Fruit fly (Drosophila melanogaster) whole organism, prepupa: ENCODE data around the gene Gen.
A peak's percentile ranks its signal among the peaks of the same experiment; 100 is the strongest.

Experiments used
- CG10669 ChIP-seq: fragments of 200-800 bp; sonication (Bioruptor generic); optimal IDR thresholded peaks from 3 replicates; lab custom pipeline; 2018; ENCODE audit warnings: missing biosample characterization, mild to moderate bottlenecking, missing genetic modification characterization, moderate library complexity
- CG11762 ChIP-seq: fragments of 200-800 bp; sonication (Bioruptor generic); optimal IDR thresholded peaks from 3 replicates; lab custom pipeline; 2016; ENCODE audit warnings: missing biosample characterization, missing genetic modification characterization; ENCODE audit not compliant: insufficient read depth
- CG11902 ChIP-seq: fragments of 200-800 bp; sonication (Bioruptor generic); optimal IDR thresholded peaks from 3 replicates; lab custom pipeline; 2016; ENCODE audit warnings: missing biosample characterization, missing genetic modification characterization
- CG1621 ChIP-seq: fragments of 200-800 bp; sonication (Bioruptor generic); optimal IDR thresholded peaks from 3 replicates; lab custom pipeline; 2018; ENCODE audit warnings: missing biosample characterization, mild to moderate bottlenecking, missing genetic modification characterization
- CG16779 ChIP-seq: fragments of 200-800 bp; sonication (Bioruptor generic); optimal IDR thresholded peaks from 3 replicates; lab custom pipeline; 2017; ENCODE audit warnings: missing biosample characterization, mild to moderate bottlenecking, missing genetic modification characterization
- CG3032 ChIP-seq: fragments of 200-800 bp; optimal IDR thresholded peaks from 2 replicates; lab custom pipeline; 2019; ENCODE audit warnings: missing biosample characterization, mild to moderate bottlenecking, missing genetic modification characterization, moderate library complexity
- CG31627 ChIP-seq: fragments of 200-800 bp; sonication (Bioruptor generic); optimal IDR thresholded peaks from 3 replicates; lab custom pipeline; 2016; ENCODE audit warnings: missing biosample characterization, missing genetic modification characterization
- CG34406 ChIP-seq: fragments of 200-800 bp; sonication (Bioruptor generic); optimal IDR thresholded peaks from 3 replicates; lab custom pipeline; 2016; ENCODE audit warnings: missing biosample characterization, missing genetic modification characterization
- CG3919 ChIP-seq: fragments of 200-800 bp; sonication (Bioruptor generic); optimal IDR thresholded peaks from 3 replicates; lab custom pipeline; 2016; ENCODE audit warnings: missing biosample characterization, missing genetic modification characterization
- CG6163 ChIP-seq: fragments of 200-800 bp; sonication (Bioruptor generic); IDR thresholded peaks from 3 replicates; pipeline ENCODE4 v1.3.6; 2022; ENCODE audit warnings: missing biosample characterization, missing genetic modification characterization
- CG6276 ChIP-seq: fragments of 200-800 bp; sonication (Bioruptor generic); optimal IDR thresholded peaks from 2 replicates; lab custom pipeline; 2017; ENCODE audit warnings: missing biosample characterization, mild to moderate bottlenecking, missing genetic modification characterization
- CG6854 ChIP-seq: fragments of 200-800 bp; sonication (Bioruptor generic); optimal IDR thresholded peaks from 2 replicates; lab custom pipeline; 2017; ENCODE audit warnings: missing biosample characterization, mild to moderate bottlenecking, missing genetic modification characterization
- CG7368 ChIP-seq: fragments of 200-800 bp; sonication (Bioruptor generic); optimal IDR thresholded peaks from 3 replicates; lab custom pipeline; 2016; ENCODE audit warnings: missing biosample characterization, missing genetic modification characterization
- CG8319 ChIP-seq: fragments of 200-800 bp; sonication (Bioruptor generic); optimal IDR thresholded peaks from 3 replicates; lab custom pipeline; 2016; ENCODE audit warnings: missing biosample characterization, missing genetic modification characterization
- CG8632 ChIP-seq: fragments of 200-800 bp; sonication (Bioruptor generic); optimal IDR thresholded peaks from 3 replicates; lab custom pipeline; 2016; ENCODE audit warnings: missing biosample characterization, missing genetic modification characterization
- CG9139 ChIP-seq: fragments of 200-800 bp; sonication (Bioruptor generic); optimal IDR thresholded peaks from 3 replicates; lab custom pipeline; 2017; ENCODE audit warnings: missing biosample characterization, mild to moderate bottlenecking, missing genetic modification characterization
- Eip75B ChIP-seq: fragments of 200-800 bp; sonication (Bioruptor generic); optimal IDR thresholded peaks from 3 replicates; lab custom pipeline; 2016; ENCODE audit warnings: missing biosample characterization, missing genetic modification characterization
- Eip78C ChIP-seq: fragments of 200-800 bp; sonication (Bioruptor generic); peaks from one replicate; lab custom pipeline; 2016; ENCODE audit warnings: missing biosample characterization, missing genetic modification characterization
- Eip93F ChIP-seq: fragments of 200-800 bp; sonication (Bioruptor generic); optimal IDR thresholded peaks from 2 replicates; lab custom pipeline; 2016; ENCODE audit warnings: missing biosample characterization, mild to moderate bottlenecking, missing genetic modification characterization
- Ets21C ChIP-seq: fragments of 200-800 bp; sonication (Bioruptor generic); optimal IDR thresholded peaks from 3 replicates; lab custom pipeline; 2016; ENCODE audit warnings: missing biosample characterization, missing genetic modification characterization
- Hr38 ChIP-seq: sonication (Bioruptor generic); optimal IDR thresholded peaks from 2 replicates; lab custom pipeline; 2016; ENCODE audit warnings: missing biosample characterization, missing genetic modification characterization
- Hr4 ChIP-seq: fragments of 200-800 bp; sonication (Bioruptor generic); optimal IDR thresholded peaks from 3 replicates; lab custom pipeline; 2016; ENCODE audit warnings: missing biosample characterization, missing genetic modification characterization
- Lpt ChIP-seq: fragments of 200-800 bp; sonication (Bioruptor generic); optimal IDR thresholded peaks from 3 replicates; lab custom pipeline; 2016; ENCODE audit warnings: missing biosample characterization, missing genetic modification characterization
- Met ChIP-seq: fragments of 200-800 bp; sonication (Bioruptor generic); optimal IDR thresholded peaks from 3 replicates; lab custom pipeline; 2016; ENCODE audit warnings: missing biosample characterization, missing genetic modification characterization
- OdsH ChIP-seq: fragments of 200-800 bp; sonication (Bioruptor generic); optimal IDR thresholded peaks from 3 replicates; lab custom pipeline; 2016; ENCODE audit warnings: missing biosample characterization, missing genetic modification characterization
- Sox14 ChIP-seq: fragments of 200-800 bp; sonication (Bioruptor generic); optimal IDR thresholded peaks from 3 replicates; lab custom pipeline; 2016; ENCODE audit warnings: missing biosample characterization, missing genetic modification characterization
- Sox15 ChIP-seq: fragments of 200-800 bp; sonication (Bioruptor generic); optimal IDR thresholded peaks from 3 replicates; lab custom pipeline; 2016; ENCODE audit warnings: missing biosample characterization, missing genetic modification characterization
- achi ChIP-seq: fragments of 200-800 bp; sonication (Bioruptor generic); optimal IDR thresholded peaks from 3 replicates; lab custom pipeline; 2016; ENCODE audit warnings: missing biosample characterization, missing genetic modification characterization
- dac ChIP-seq: fragments of 200-800 bp; sonication (Bioruptor generic); optimal IDR thresholded peaks from 2 replicates; lab custom pipeline; 2017; ENCODE audit warnings: missing biosample characterization, mild to moderate bottlenecking, missing genetic modification characterization
- dsx ChIP-seq: fragments of 200-800 bp; optimal IDR thresholded peaks from 3 replicates; lab custom pipeline; 2019; ENCODE audit warnings: missing biosample characterization, mild to moderate bottlenecking, missing genetic modification characterization, moderate library complexity; ENCODE audit not compliant: poor library complexity, severe bottlenecking
- eg ChIP-seq: fragments of 200-800 bp; sonication (Bioruptor generic); IDR thresholded peaks from 3 replicates; pipeline ENCODE4 v1.3.6; 2022; ENCODE audit warnings: missing biosample characterization, missing genetic modification characterization
- esn ChIP-seq: fragments of 200-800 bp; sonication (Bioruptor generic); optimal IDR thresholded peaks from 2 replicates; lab custom pipeline; 2016; ENCODE audit warnings: missing biosample characterization, mild to moderate bottlenecking, missing genetic modification characterization, moderate library complexity
- fd85E ChIP-seq: fragments of 200-800 bp; sonication (Bioruptor generic); optimal IDR thresholded peaks from 3 replicates; lab custom pipeline; 2016; ENCODE audit warnings: missing biosample characterization, missing genetic modification characterization
- fkh ChIP-seq: fragments of 200-800 bp; sonication (Bioruptor generic); optimal IDR thresholded peaks from 3 replicates; lab custom pipeline; 2017; ENCODE audit warnings: missing biosample characterization, mild to moderate bottlenecking, missing genetic modification characterization, moderate library complexity
- lz ChIP-seq: fragments of 200-800 bp; sonication (Bioruptor generic); optimal IDR thresholded peaks from 3 replicates; lab custom pipeline; 2016; ENCODE audit warnings: missing biosample characterization, missing genetic modification characterization
- net ChIP-seq: fragments of 200-800 bp; sonication (Bioruptor generic); optimal IDR thresholded peaks from 3 replicates; lab custom pipeline; 2016; ENCODE audit warnings: missing biosample characterization, missing genetic modification characterization
- spab ChIP-seq: fragments of 200-800 bp; sonication (Bioruptor generic); optimal IDR thresholded peaks from 2 replicates; lab custom pipeline; 2017; ENCODE audit warnings: missing biosample characterization, mild to moderate bottlenecking, missing genetic modification characterization, missing genetic modification reagents
- ss ChIP-seq, 2 experiments: fragments of 200-800 bp; sonication (Bioruptor generic); optimal IDR thresholded peaks; 2 replicates in 1 of 2; 3 replicates in 1 of 2; lab custom pipeline; 2017 to 2018; ENCODE audit warnings: mild to moderate bottlenecking in 2 of 2, missing biosample characterization in 2 of 2, missing genetic modification characterization in 2 of 2, moderate library complexity in 1 of 2

Gene Gen

DNA sequence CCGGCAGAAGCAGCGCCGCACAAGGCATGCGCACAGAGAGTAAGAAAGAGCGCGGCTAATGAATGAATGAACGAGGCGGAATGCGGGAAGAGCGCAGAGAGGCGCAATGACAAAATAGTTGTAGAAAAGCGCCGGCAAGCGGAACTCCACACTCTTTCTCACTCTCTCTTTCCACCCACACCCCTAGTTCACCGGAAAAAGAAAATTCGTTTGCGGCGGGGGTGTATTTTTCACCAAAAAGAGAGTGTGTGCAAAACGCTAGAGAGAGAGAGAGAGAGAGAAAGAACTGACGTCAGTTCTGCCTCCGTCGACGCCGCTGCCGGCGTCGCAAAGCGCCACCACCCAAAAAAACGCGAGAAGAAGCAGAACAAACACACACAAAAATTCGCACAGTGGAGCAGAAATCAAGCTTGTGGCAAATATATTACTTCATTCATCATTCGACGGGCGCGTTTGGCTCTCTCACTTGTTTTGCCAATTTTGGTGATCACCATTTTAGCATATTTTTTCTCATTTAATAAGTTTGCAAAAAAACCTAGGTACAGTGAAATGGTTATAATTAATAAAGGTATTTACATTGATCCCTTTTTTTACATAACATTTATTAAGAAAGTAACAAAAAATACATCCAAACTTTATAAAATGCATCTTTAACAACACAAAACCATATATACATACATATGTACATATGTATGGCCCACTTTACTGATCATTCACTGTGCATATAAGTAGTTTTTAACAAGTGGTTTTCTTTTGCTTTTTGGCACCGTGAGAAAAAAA is 32.9 kb upstream of the Gen start (continued):
- TF ChIP-seq CG6276 = peak; percentile 29
- peak; percentile 46 for TF ChIP-seq Met
- TF ChIP-seq CG10669 (GFP tag; lab: Kevin White, UChicago) = no peak
- peak; percentile 60 for TF ChIP-seq Hr4 (GFP tag; lab: Kevin White, UChicago)
- no peak for TF ChIP-seq CG8319 (GFP tag; lab: Kevin White, UChicago)
- no peak for TF ChIP-seq Sox15 (GFP tag; lab: Kevin White, UChicago)
- TF ChIP-seq CG3919 = peak; percentile 22
- TF ChIP-seq Eip93F = no peak
- peak; percentile 59 for TF ChIP-seq CG16779
- TF ChIP-seq dac = no peak
- TF ChIP-seq CG11902 (GFP tag; lab: Kevin White, UChicago) = no peak
- TF ChIP-seq Eip78C (GFP tag; lab: Kevin White, UChicago) = peak; percentile 42
- TF ChIP-seq Sox14 (GFP tag; lab: Kevin White, UChicago) = peak; percentile 17
- peak; percentile 20 for TF ChIP-seq Ets21C (GFP tag; lab: Kevin White, UChicago)
- TF ChIP-seq OdsH (GFP tag; lab: Kevin White, UChicago) = peak; percentile 53
- TF ChIP-seq CG7368 (GFP tag; lab: Kevin White, UChicago) = no peak
- peak; percentile 41 for TF ChIP-seq CG8632 (GFP tag; lab: Kevin White, UChicago)
- no peak for TF ChIP-seq CG3032 (tag; lab: Kevin White, UChicago)
- no peak for TF ChIP-seq spab (GFP tag; lab: Kevin White, UChicago)
- TF ChIP-seq CG34406 (GFP tag; lab: Kevin White, UChicago) = peak; percentile 27
- 0 out of 3 replicates have a peak, but pooled peaks have one; percentile 9 for TF ChIP-seq eg (GFP tag; lab: Robert Waterston, UW)
- peak in 1 of 2 experiments; percentile 45 for TF ChIP-seq ss (GFP tag; optimal IDR thresholded peaks at IDR 0.05; lab: Kevin White, UChicago)

DNA sequence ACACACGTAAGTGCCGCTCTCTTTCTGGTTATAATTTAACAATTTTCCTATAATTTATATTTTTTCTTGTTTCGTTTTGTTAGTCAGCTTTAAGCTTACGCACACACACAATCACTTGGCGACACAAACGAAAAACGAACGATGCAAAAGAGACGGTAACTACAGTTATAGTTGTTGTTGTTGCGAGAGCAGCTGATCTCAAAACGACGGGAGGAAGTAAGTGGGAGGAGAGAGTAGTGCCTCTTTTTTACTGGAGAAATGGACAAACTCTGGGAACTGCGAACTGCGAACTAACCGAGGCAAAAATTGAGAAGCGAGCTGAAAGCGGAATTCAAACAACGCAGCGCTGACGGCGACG is 32.3 kb upstream of the Gen start:
- TF ChIP-seq Eip75B (GFP tag; lab: Kevin White, UChicago) = no peak
- TF ChIP-seq fd85E (GFP tag; lab: Kevin White, UChicago) = no peak
- TF ChIP-seq CG6163 = peak; percentile 34; the same call in 2 of the 3 replicates
- TF ChIP-seq Hr38 (GFP tag; lab: Kevin White, UChicago) = no peak
- TF ChIP-seq CG1621 (tag; lab: Kevin White, UChicago) = no peak
- TF ChIP-seq dsx (GFP tag; lab: Kevin White, UChicago) = no peak
- TF ChIP-seq achi (GFP tag; lab: Kevin White, UChicago) = peak; percentile 10
- TF ChIP-seq CG11762 (GFP tag; lab: Kevin White, UChicago) = no peak
- TF ChIP-seq CG6854 (GFP tag; lab: Kevin White, UChicago) = no peak
- peak; percentile 13 for TF ChIP-seq net (GFP tag; lab: Kevin White, UChicago)
- TF ChIP-seq Eip93F = peak; percentile 39
- no peak for TF ChIP-seq esn (GFP tag; lab: Kevin White, UChicago)
- TF ChIP-seq fkh (GFP tag; lab: Kevin White, UChicago) = no peak
- no peak for TF ChIP-seq CG16779
- TF ChIP-seq Eip78C (GFP tag; lab: Kevin White, UChicago) = peak; percentile 65
- no peak for TF ChIP-seq CG9139
- TF ChIP-seq CG3032 (tag; lab: Kevin White, UChicago) = no peak
- no peak for TF ChIP-seq CG11902 (GFP tag; lab: Kevin White, UChicago)
- 0 out of 3 replicates have a peak, but pooled peaks have one; percentile 7 for TF ChIP-seq eg (GFP tag; lab: Robert Waterston, UW)
- peak; percentile 8 for TF ChIP-seq CG3919
- TF ChIP-seq Hr4 (GFP tag; lab: Kevin White, UChicago) = no peak
- TF ChIP-seq Lpt (GFP tag; lab: Kevin White, UChicago) = no peak
- peak; percentile 15 for TF ChIP-seq Sox14 (GFP tag; lab: Kevin White, UChicago)
- TF ChIP-seq lz (GFP tag; lab: Kevin White, UChicago) = no peak
- no peak for TF ChIP-seq CG10669 (GFP tag; lab: Kevin White, UChicago)
- no peak for TF ChIP-seq CG31627 (GFP tag; lab: Kevin White, UChicago)
